Fruit fly (Drosophila melanogaster) whole organism, embryonic: ENCODE data around the gene Rab3-GEF.

Source experiments
- CG1024 ChIP-seq: fragments of 200-800 bp; sonication (Bioruptor generic); IDR thresholded peaks from 2 replicates; pipeline ENCODE4 v1.3.6; 2022; ENCODE audit warnings: missing biosample characterization, missing genetic modification characterization
- CG10321 ChIP-seq: fragments of 200-800 bp; sonication (Bioruptor generic); IDR thresholded peaks from 2 replicates; pipeline ENCODE4 v1.3.6; 2022; ENCODE audit warnings: missing biosample characterization, missing genetic modification characterization
- CG10565 ChIP-seq: fragments of 200-800 bp; sonication (Bioruptor generic); optimal IDR thresholded peaks from 3 replicates; lab custom pipeline; 2016; ENCODE audit warnings: missing biosample characterization, mild to moderate bottlenecking, missing genetic modification characterization
- CG11398 ChIP-seq: fragments of 200-800 bp; sonication (Bioruptor generic); optimal IDR thresholded peaks from 2 replicates; lab custom pipeline; 2016; ENCODE audit warnings: missing biosample characterization, missing genetic modification characterization
- CG11723 ChIP-seq: fragments of 200-800 bp; sonication (Bioruptor generic); optimal IDR thresholded peaks from 2 replicates; lab custom pipeline; 2017; ENCODE audit warnings: missing biosample characterization, mild to moderate bottlenecking, missing genetic modification characterization
- CG12155 ChIP-seq: fragments of 200-800 bp; sonication (Bioruptor generic); optimal IDR thresholded peaks from 3 replicates; lab custom pipeline; 2016; ENCODE audit warnings: missing biosample characterization, missing genetic modification characterization
- CG12769 ChIP-seq: fragments of 200-800 bp; sonication (Bioruptor generic); optimal IDR thresholded peaks from 2 replicates; lab custom pipeline; 2019; ENCODE audit warnings: missing biosample characterization, mild to moderate bottlenecking, missing genetic modification characterization, moderate library complexity
- CG12942 ChIP-seq: fragments of 200-800 bp; sonication (Bioruptor generic); optimal IDR thresholded peaks from 3 replicates; lab custom pipeline; 2016; ENCODE audit warnings: missing biosample characterization, missing genetic modification characterization
- CG14441 ChIP-seq: fragments of 200-800 bp; sonication (Bioruptor generic); IDR thresholded peaks from 2 replicates; pipeline ENCODE4 v1.3.6; 2022; ENCODE audit warnings: missing biosample characterization, missing genetic modification characterization
- CG14860 ChIP-seq: fragments of 200-800 bp; sonication (Bioruptor generic); IDR thresholded peaks from 3 replicates; pipeline ENCODE4 v1.3.6; 2022; ENCODE audit warnings: missing biosample characterization, missing genetic modification characterization; ENCODE audit not compliant: partially characterized antibody
- CG16813 ChIP-seq: fragments of 200-800 bp; sonication (Bioruptor generic); IDR thresholded peaks from 3 replicates; pipeline ENCODE4 v1.3.6; 2022; ENCODE audit warnings: missing biosample characterization, missing genetic modification characterization; ENCODE audit not compliant: partially characterized antibody
- CG18764 ChIP-seq: fragments of 200-800 bp; sonication (Bioruptor generic); optimal IDR thresholded peaks from 3 replicates; lab custom pipeline; 2016; ENCODE audit warnings: missing biosample characterization, missing genetic modification characterization
- CG3163 ChIP-seq: fragments of 200-800 bp; sonication (Bioruptor generic); optimal IDR thresholded peaks from 3 replicates; lab custom pipeline; 2016; ENCODE audit warnings: missing biosample characterization, missing genetic modification characterization
- CG4328 ChIP-seq: fragments of 200-800 bp; sonication (Bioruptor generic); optimal IDR thresholded peaks from 3 replicates; lab custom pipeline; 2017; ENCODE audit warnings: missing biosample characterization, missing genetic modification reagents, missing genetic modification characterization
- CG43689 ChIP-seq: fragments of 200-800 bp; sonication (Bioruptor generic); IDR thresholded peaks from 2 replicates; pipeline ENCODE4 v1.3.6; 2022; ENCODE audit warnings: missing biosample characterization, missing genetic modification characterization
- CG4617 ChIP-seq: fragments of 200-800 bp; sonication (Bioruptor generic); optimal IDR thresholded peaks from 3 replicates; lab custom pipeline; 2016; ENCODE audit warnings: missing biosample characterization, missing genetic modification characterization, borderline replicate concordance
- CG6791 ChIP-seq: fragments of 200-800 bp; sonication (Bioruptor generic); IDR thresholded peaks from 3 replicates; pipeline ENCODE4 v1.3.6; 2022; ENCODE audit warnings: missing biosample characterization, missing genetic modification characterization; ENCODE audit not compliant: partially characterized antibody
- CG8290 ChIP-seq, 3 experiments: fragments of 200-800 bp; sonication (Bioruptor generic); optimal IDR thresholded peaks; 2 replicates each; lab custom pipeline; 2016 to 2019; ENCODE audit warnings: missing biosample characterization in 3 of 3, missing genetic modification characterization in 3 of 3, mild to moderate bottlenecking in 2 of 3, moderate library complexity in 1 of 3
- D19B ChIP-seq: fragments of 200-800 bp; sonication (Bioruptor generic); optimal IDR thresholded peaks from 2 replicates; lab custom pipeline; 2017; ENCODE audit warnings: missing biosample characterization, mild to moderate bottlenecking, missing genetic modification characterization
- Eip74EF ChIP-seq, 2 experiments: fragments of 200-800 bp in 1 of 2; fragments of >200 bp in 1 of 2; sonication (Bioruptor generic) in 1 of 2; optimal IDR thresholded peaks; 2 replicates each; lab custom pipeline; 2017 to 2019; ENCODE audit warnings: missing biosample characterization in 2 of 2, missing genetic modification characterization in 2 of 2, mild to moderate bottlenecking in 1 of 2, moderate library complexity in 1 of 2
- Elba2 ChIP-seq: fragments of 200-800 bp; sonication (Bioruptor generic); optimal IDR thresholded peaks from 3 replicates; lab custom pipeline; 2016; ENCODE audit warnings: missing biosample characterization, missing genetic modification characterization
- Ets65A ChIP-seq: fragments of 200-800 bp; sonication (Bioruptor generic); peaks from one replicate; lab custom pipeline; 2016; ENCODE audit warnings: missing biosample characterization, missing genetic modification characterization
- Fer1 ChIP-seq: fragments of 200-800 bp; sonication (Bioruptor generic); optimal IDR thresholded peaks from 2 replicates; lab custom pipeline; 2017; ENCODE audit warnings: missing biosample characterization, mild to moderate bottlenecking, missing genetic modification characterization
- Fer3 ChIP-seq: fragments of 200-800 bp; sonication (Bioruptor generic); optimal IDR thresholded peaks from 2 replicates; lab custom pipeline; 2018; ENCODE audit warnings: missing biosample characterization, mild to moderate bottlenecking, missing genetic modification characterization, moderate library complexity
- GATAe ChIP-seq: fragments of 200-800 bp; sonication (Bioruptor generic); conservative IDR thresholded peaks from 2 replicates; pipeline ENCODE4 v1.3.6; 2022; ENCODE audit warnings: missing biosample characterization, missing genetic modification characterization
- Poxn ChIP-seq: fragments of 200-800 bp; sonication (Bioruptor generic); IDR thresholded peaks from 2 replicates; pipeline ENCODE4 v1.3.6; 2022; ENCODE audit warnings: missing biosample characterization, missing genetic modification characterization
- Rx ChIP-seq: fragments of 200-800 bp; sonication (Bioruptor generic); IDR thresholded peaks from 2 replicates; pipeline ENCODE4 v1.3.6; 2022; ENCODE audit warnings: missing biosample characterization, missing genetic modification characterization
- Taf1 ChIP-seq: fragments of 200-800 bp; sonication (Bioruptor generic); IDR thresholded peaks from 2 replicates; pipeline ENCODE4 v1.3.6; 2022; ENCODE audit warnings: missing biosample characterization, missing genetic modification characterization
- YL-1 ChIP-seq: fragments of 200-800 bp; sonication (Bioruptor generic); optimal IDR thresholded peaks from 3 replicates; lab custom pipeline; 2017; ENCODE audit warnings: missing biosample characterization, mild to moderate bottlenecking, missing genetic modification characterization
- ase ChIP-seq: fragments of 200-800 bp; sonication (Bioruptor generic); IDR thresholded peaks from 3 replicates; pipeline ENCODE4 v1.3.6; 2022; ENCODE audit warnings: missing biosample characterization, missing genetic modification characterization
- crol ChIP-seq: fragments of 200-800 bp; sonication (Bioruptor generic); IDR thresholded peaks from 2 replicates; pipeline ENCODE4 v1.3.6; 2022; ENCODE audit warnings: missing biosample characterization, missing genetic modification characterization
- da ChIP-seq: fragments of 200-800 bp; sonication (Bioruptor generic); optimal IDR thresholded peaks from 2 replicates; lab custom pipeline; 2016; ENCODE audit warnings: missing biosample characterization, missing genetic modification characterization
- dan ChIP-seq: fragments of 200-800 bp; sonication (Bioruptor generic); IDR thresholded peaks from 2 replicates; pipeline ENCODE4 v1.3.6; 2022; ENCODE audit warnings: missing biosample characterization, missing genetic modification characterization
- nerfin-2 ChIP-seq: fragments of 200-800 bp; sonication (Bioruptor generic); IDR thresholded peaks from 2 replicates; pipeline ENCODE4 v1.3.6; 2022; ENCODE audit warnings: missing biosample characterization, missing genetic modification characterization; ENCODE audit not compliant: partially characterized antibody
- otp ChIP-seq: fragments of 200-800 bp; sonication (Bioruptor generic); IDR thresholded peaks from 3 replicates; pipeline ENCODE4, ENCODE4 v1.3.6; 2022; ENCODE audit warnings: missing biosample characterization, missing genetic modification characterization
- pho ChIP-seq: fragments of 200-800 bp; sonication (Bioruptor generic); optimal IDR thresholded peaks from 2 replicates; lab custom pipeline; 2016; ENCODE audit warnings: missing biosample characterization, missing genetic modification characterization
- repo ChIP-seq: fragments of 200-800 bp; sonication (Bioruptor generic); optimal IDR thresholded peaks from 2 replicates; lab custom pipeline; 2016; ENCODE audit warnings: missing biosample characterization, missing genetic modification characterization
- schlank ChIP-seq: fragments of 200-800 bp; sonication (Bioruptor generic); optimal IDR thresholded peaks from 2 replicates; lab custom pipeline; 2018; ENCODE audit warnings: missing biosample characterization, mild to moderate bottlenecking, missing genetic modification characterization
- sens ChIP-seq: fragments of 200-800 bp; sonication (Bioruptor generic); peaks from one replicate; lab custom pipeline; 2016; ENCODE audit warnings: missing biosample characterization, missing genetic modification characterization
- sima ChIP-seq: fragments of 200-800 bp; sonication (Bioruptor generic); optimal IDR thresholded peaks from 2 replicates; lab custom pipeline; 2016; ENCODE audit warnings: missing biosample characterization, missing genetic modification characterization
- sqz ChIP-seq: fragments of 200-800 bp; sonication (Bioruptor generic); optimal IDR thresholded peaks from 3 replicates; lab custom pipeline; 2018; ENCODE audit warnings: missing biosample characterization, mild to moderate bottlenecking, missing genetic modification characterization
- tll ChIP-seq, 2 experiments: fragments of 200-800 bp in 1 of 2; fragments of >200 bp in 1 of 2; sonication (Bioruptor generic) in 1 of 2; optimal IDR thresholded peaks; 2 replicates each; lab custom pipeline; 2017 to 2019; ENCODE audit warnings: missing biosample characterization in 2 of 2, missing genetic modification characterization in 2 of 2, mild to moderate bottlenecking in 1 of 2, moderate library complexity in 1 of 2
- trem ChIP-seq: fragments of 200-800 bp; optimal IDR thresholded peaks from 3 replicates; lab custom pipeline; 2019; ENCODE audit warnings: missing biosample characterization, mild to moderate bottlenecking, missing genetic modification characterization, moderate library complexity
- trh ChIP-seq: fragments of 200-800 bp; sonication (Bioruptor generic); optimal IDR thresholded peaks from 2 replicates; lab custom pipeline; 2016; ENCODE audit warnings: missing biosample characterization, missing genetic modification characterization
- tup ChIP-seq: fragments of 200-800 bp; sonication (Bioruptor generic); optimal IDR thresholded peaks from 2 replicates; lab custom pipeline; 2016; ENCODE audit warnings: missing biosample characterization, mild to moderate bottlenecking, missing genetic modification characterization, moderate library complexity
- tx ChIP-seq: fragments of 200-800 bp; sonication (Bioruptor generic); optimal IDR thresholded peaks from 2 replicates; lab custom pipeline; 2016; ENCODE audit warnings: missing biosample characterization, missing genetic modification characterization
- usp ChIP-seq: fragments of >200 bp; optimal IDR thresholded peaks from 2 replicates; lab custom pipeline; 2017; ENCODE audit warnings: missing biosample characterization, missing genetic modification characterization
- wek ChIP-seq: fragments of 200-800 bp; sonication (Bioruptor generic); optimal IDR thresholded peaks from 3 replicates; lab custom pipeline; 2018; ENCODE audit warnings: missing biosample characterization, mild to moderate bottlenecking, missing genetic modification characterization, moderate library complexity
- yki ChIP-seq: fragments of >200 bp; optimal IDR thresholded peaks from 3 replicates; lab custom pipeline; 2018

Gene Rab3-GEF

DNA sequence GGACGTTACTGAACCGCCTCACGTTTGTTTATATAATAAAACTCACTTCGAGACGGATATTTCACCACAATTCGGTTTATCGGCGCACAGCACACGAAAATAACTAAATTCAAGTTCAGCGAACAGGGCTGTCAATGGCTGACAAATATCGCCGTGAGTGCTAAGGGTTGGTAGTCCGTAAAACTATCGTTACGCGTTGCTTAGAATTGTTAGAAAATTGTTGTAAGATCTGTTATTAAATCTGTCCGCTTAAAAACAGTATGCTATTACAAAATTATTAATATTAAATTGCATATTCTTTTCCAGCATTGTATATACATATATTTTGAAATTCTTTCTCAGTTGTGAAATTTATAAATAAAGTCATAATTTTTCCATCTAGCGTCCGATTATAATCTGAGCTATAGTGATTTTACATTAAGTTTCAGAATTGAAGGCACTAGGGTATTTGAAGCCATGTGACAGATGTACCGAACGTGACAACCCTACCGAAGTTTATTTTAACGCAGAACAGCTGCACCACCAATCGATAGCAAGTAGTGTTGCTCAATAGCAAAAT lies 4.8 kb upstream of the Rab3-GEF start, which contains the start of gene Cox17 (continued):
- TF ChIP-seq Eip74EF (GFP tag; optimal IDR thresholded peaks at IDR 0.05; lab: Kevin White, UChicago) (peak in 1 of 2 experiments; percentile 51), yki (lab: Kevin White, UChicago) (no peak), ase (GFP tag; lab: Robert Waterston, UW) (peak; percentile 55; the same call in 1 of the 3 replicates), Fer1 (GFP tag; lab: Kevin White, UChicago) (peak; percentile 76), CG11398 (GFP tag; lab: Kevin White, UChicago) (no peak), crol (GFP tag; lab: Robert Waterston, UW) (no peak), sima (GFP tag; lab: Kevin White, UChicago) (no peak), CG4328 (GFP tag; lab: Kevin White, UChicago) (peak; percentile 81), CG8290 (GFP tag; optimal IDR thresholded peaks at IDR 0.05; lab: Kevin White, UChicago) (peak; percentile 86), CG8290 (tag; optimal IDR thresholded peaks at IDR 0.05; lab: Kevin White, UChicago) (peak; percentile 64 to 78), Ets65A (GFP tag; lab: Kevin White, UChicago) (peak; percentile 96), sens (GFP tag; lab: Kevin White, UChicago) (peak; percentile 95), CG10565 (GFP tag; lab: Kevin White, UChicago) (no peak), repo (GFP tag; lab: Kevin White, UChicago) (peak; percentile 28), CG4617 (GFP tag; lab: Kevin White, UChicago) (peak; percentile 70), CG12769 (tag; lab: Kevin White, UChicago) (peak; percentile 39), Poxn (peak; percentile 15; the same call in 1 of the 2 replicates), CG10321 (GFP tag; lab: Robert Waterston, UW) (no peak), nerfin-2 (GFP tag; lab: Robert Waterston, UW) (0 out of 2 replicates have a peak, but pooled peaks have one; percentile 45), CG43689 (GFP tag; lab: Robert Waterston, UW) (no peak), CG16813 (peak; percentile 70), pho (peak; percentile 74), Rx (GFP tag; lab: Robert Waterston, UW) (0 out of 2 replicates have a peak, but pooled peaks have one; percentile 33), CG14441 (GFP tag; lab: Robert Waterston, UW) (peak; percentile 70), CG12155 (GFP tag; lab: Kevin White, UChicago) (peak; percentile 78), schlank (tag; lab: Kevin White, UChicago) (peak; percentile 26), tll (GFP tag; optimal IDR thresholded peaks at IDR 0.05; lab: Kevin White, UChicago) (peak in 1 of 2 experiments; percentile 51), tup (GFP tag; lab: Kevin White, UChicago) (peak; percentile 23), CG1024 (GFP tag; lab: Robert Waterston, UW) (peak; percentile 3; the same call in 1 of the 2 replicates), sqz (GFP tag; lab: Kevin White, UChicago) (peak; percentile 75), CG18764 (GFP tag; lab: Kevin White, UChicago) (peak; percentile 80), Fer3 (tag; lab: Kevin White, UChicago) (peak; percentile 73), D19B (GFP tag; lab: Kevin White, UChicago) (peak; percentile 68), CG6791 (GFP tag; lab: Robert Waterston, UW) (peak; percentile 64; the same call in 2 of the 3 replicates), tx (GFP tag; lab: Kevin White, UChicago) (peak; percentile 68), CG14860 (peak; percentile 52; the same call in 2 of the 3 replicates), CG3163 (GFP tag; lab: Kevin White, UChicago) (peak; percentile 19), wek (no peak), YL-1 (peak; percentile 50), Elba2 (GFP tag; lab: Kevin White, UChicago) (no peak), da (no peak), GATAe (GFP tag; lab: Robert Waterston, UW) (peak; percentile 28; the same call in 1 of the 2 replicates), usp (GFP tag; lab: Kevin White, UChicago) (no peak), trh (GFP tag; lab: Kevin White, UChicago) (peak; percentile 73), trem (tag; lab: Kevin White, UChicago) (peak; percentile 89), CG12942 (GFP tag; lab: Kevin White, UChicago) (peak; percentile 72), CG11723 (GFP tag; lab: Kevin White, UChicago) (peak; percentile 70), dan (GFP tag; lab: Robert Waterston, UW) (no peak), Taf1 (GFP tag; lab: Robert Waterston, UW) (peak; percentile 18; the same call in 1 of the 2 replicates), otp (no peak)
